Fruit fly (Drosophila melanogaster) whole organism, adult: ENCODE data around the gene Pif1B.

Experiments
- CG33017 ChIP-seq: fragments of 200-800 bp; sonication (Bioruptor generic); optimal IDR thresholded peaks from 2 replicates; lab custom pipeline; 2018; ENCODE audit warnings: missing biosample characterization, mild to moderate bottlenecking, missing genetic modification characterization, moderate library complexity
- CG5204 ChIP-seq: fragments of 200-800 bp; sonication (Bioruptor generic); optimal IDR thresholded peaks from 2 replicates; lab custom pipeline; 2016; ENCODE audit warnings: missing biosample characterization, missing genetic modification characterization
- Clk ChIP-seq: fragments of 200-800 bp; sonication (Bioruptor generic); optimal IDR thresholded peaks from 2 replicates; lab custom pipeline; 2017; ENCODE audit warnings: missing biosample characterization, missing genetic modification characterization
- Crg-1 ChIP-seq: fragments of 200-800 bp; sonication (Bioruptor generic); optimal IDR thresholded peaks from 2 replicates; lab custom pipeline; 2016; ENCODE audit warnings: missing biosample characterization, missing genetic modification characterization
- pad ChIP-seq: fragments of 200-800 bp; sonication (Bioruptor generic); optimal IDR thresholded peaks from 3 replicates; lab custom pipeline; 2017; ENCODE audit warnings: missing biosample characterization, missing genetic modification characterization, mild to moderate bottlenecking, moderate library complexity, missing genetic modification reagents
- toe ChIP-seq: fragments of 200-800 bp; sonication (Bioruptor generic); optimal IDR thresholded peaks from 2 replicates; lab custom pipeline; 2016; ENCODE audit warnings: missing biosample characterization, missing genetic modification characterization

DNA sequence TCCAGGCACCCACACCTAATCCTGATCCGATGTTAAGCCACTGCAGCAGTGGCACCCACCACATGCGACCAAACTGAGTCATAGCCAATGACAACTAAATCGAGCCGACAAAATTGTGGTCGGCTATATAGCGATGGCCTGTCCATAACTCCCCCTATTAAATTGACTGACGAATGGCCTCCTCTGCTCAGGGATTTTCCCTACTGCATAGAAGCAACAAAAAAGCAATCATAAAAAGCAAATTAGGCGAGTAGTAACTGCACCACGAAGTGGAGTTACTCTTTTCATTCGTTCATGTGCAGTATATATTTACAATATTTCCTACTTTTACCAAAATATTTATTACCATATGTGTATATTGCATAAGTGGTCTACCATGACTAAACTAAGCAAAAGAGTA lies 28.4 kb downstream of the Pif1B start, which contains the start of gene CG13318:
- TF ChIP-seq CG33017 (tag; lab: Kevin White, UChicago) (no peak), pad (GFP tag; lab: Kevin White, UChicago) (no peak), Clk (no peak), Crg-1 (GFP tag; lab: Kevin White, UChicago) (no peak), toe (GFP tag; lab: Kevin White, UChicago) (no peak), CG5204 (GFP tag; lab: Kevin White, UChicago) (no peak)
